Fruit fly (Drosophila melanogaster): ENCODE measurements around the gene Pink1.

Pink1 gene

DNA sequence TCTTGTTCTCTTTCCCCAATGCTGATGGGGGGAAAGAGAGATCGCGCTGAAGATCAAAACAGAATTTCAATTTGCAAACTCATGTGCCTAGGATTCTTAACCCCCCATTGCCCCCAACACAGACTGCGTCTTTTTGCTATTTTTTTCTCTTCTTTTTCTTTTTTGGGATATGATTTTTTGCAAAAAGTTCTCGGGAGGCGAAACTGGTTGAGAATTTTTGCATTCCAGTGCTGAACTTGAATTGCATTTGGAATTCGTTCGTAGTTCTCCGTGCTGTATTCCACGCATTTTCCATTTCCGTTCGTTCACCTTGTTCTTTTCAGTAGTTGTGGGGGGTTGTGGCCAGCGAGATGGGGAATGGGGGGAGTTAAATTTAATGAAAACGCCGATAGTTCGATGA is 24.5 kb downstream of the Pink1 start:
- TF ChIP-seq D1 (tag; optimal IDR thresholded peaks at IDR 0.05) (no peak), fd96Ca (GFP tag; IDR thresholded peaks at IDR 0.05) (peak; percentile 50; the same call in 1 of the 3 replicates), CG8159 (tag; optimal IDR thresholded peaks at IDR 0.05) (peak; percentile 54), CG34367 (tag; optimal IDR thresholded peaks at IDR 0.05) (peak; percentile 55), rn (GFP tag; IDR thresholded peaks at IDR 0.05) (no peak), CG14655 (GFP tag; optimal IDR thresholded peaks at IDR 0.05) (peak; percentile 64), CG8301 (tag; optimal IDR thresholded peaks at IDR 0.05) (peak; percentile 41), Snoo (tag; optimal IDR thresholded peaks at IDR 0.05) (no peak), CG4496 (GFP tag; IDR thresholded peaks at IDR 0.05) (peak; percentile 44; the same call in 1 of the 3 replicates), CG32121 (GFP tag; IDR thresholded peaks at IDR 0.05) (0 out of 2 replicates have a peak, but pooled peaks have one; percentile 21), Pif1A (GFP tag; optimal IDR thresholded peaks at IDR 0.05) (peak; percentile 27), CG15710 (tag; optimal IDR thresholded peaks at IDR 0.05) (peak; percentile 36), CG9948 (tag; optimal IDR thresholded peaks at IDR 0.05) (peak; percentile 50), CG12605 (GFP tag; IDR thresholded peaks at IDR 0.05) (peak; percentile 79), gl (tag; optimal IDR thresholded peaks at IDR 0.05) (peak; percentile 76), Ets98B (GFP tag; IDR thresholded peaks at IDR 0.05) (peak; percentile 35; the same call in 1 of the 2 replicates), Pif1B (GFP tag; optimal IDR thresholded peaks at IDR 0.05) (peak; percentile 18), CG10348 (GFP tag; IDR thresholded peaks at IDR 0.05) (no peak), CG13204 (GFP tag; optimal IDR thresholded peaks at IDR 0.05) (peak; percentile 54), EcR (GFP tag; optimal IDR thresholded peaks at IDR 0.05) (peak; percentile 94), CG17806 (tag; optimal IDR thresholded peaks at IDR 0.05) (peak; percentile 57)

DNA sequence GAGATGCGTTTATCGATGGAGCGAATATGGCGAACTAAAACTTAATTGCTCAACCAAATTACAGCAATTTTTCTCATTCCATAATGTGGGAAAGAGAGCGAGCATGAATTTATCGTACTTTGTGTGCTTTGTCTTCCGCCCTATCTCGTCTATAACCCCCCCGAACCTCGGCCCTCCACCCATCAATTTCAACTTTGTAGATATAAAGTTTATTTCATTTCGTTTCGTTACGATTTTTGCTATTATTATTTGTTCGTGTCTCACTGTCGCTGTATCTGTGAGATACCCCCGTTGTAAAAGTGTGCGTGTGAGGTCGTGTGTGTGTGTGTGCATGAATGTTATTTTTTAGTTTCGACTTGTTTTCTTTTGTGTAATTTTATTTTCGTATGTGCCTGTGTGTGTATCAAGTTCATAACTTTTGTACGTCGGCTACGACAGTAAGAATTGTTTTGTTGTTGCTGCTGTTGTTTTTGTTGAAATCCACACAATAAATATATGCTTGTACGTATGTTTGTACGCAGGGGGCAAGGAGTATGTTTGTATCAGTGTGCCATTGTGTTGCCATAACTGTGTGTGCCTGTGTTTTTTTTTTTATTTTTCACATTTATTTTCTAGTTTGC is 25.1 kb downstream of the Pink1 start:
- peak; percentile 31 for TF ChIP-seq EcR (GFP tag; optimal IDR thresholded peaks at IDR 0.05)
- TF ChIP-seq Snoo (tag; optimal IDR thresholded peaks at IDR 0.05): no peak
- TF ChIP-seq Pif1A (GFP tag; optimal IDR thresholded peaks at IDR 0.05): peak; percentile 11

DNA sequence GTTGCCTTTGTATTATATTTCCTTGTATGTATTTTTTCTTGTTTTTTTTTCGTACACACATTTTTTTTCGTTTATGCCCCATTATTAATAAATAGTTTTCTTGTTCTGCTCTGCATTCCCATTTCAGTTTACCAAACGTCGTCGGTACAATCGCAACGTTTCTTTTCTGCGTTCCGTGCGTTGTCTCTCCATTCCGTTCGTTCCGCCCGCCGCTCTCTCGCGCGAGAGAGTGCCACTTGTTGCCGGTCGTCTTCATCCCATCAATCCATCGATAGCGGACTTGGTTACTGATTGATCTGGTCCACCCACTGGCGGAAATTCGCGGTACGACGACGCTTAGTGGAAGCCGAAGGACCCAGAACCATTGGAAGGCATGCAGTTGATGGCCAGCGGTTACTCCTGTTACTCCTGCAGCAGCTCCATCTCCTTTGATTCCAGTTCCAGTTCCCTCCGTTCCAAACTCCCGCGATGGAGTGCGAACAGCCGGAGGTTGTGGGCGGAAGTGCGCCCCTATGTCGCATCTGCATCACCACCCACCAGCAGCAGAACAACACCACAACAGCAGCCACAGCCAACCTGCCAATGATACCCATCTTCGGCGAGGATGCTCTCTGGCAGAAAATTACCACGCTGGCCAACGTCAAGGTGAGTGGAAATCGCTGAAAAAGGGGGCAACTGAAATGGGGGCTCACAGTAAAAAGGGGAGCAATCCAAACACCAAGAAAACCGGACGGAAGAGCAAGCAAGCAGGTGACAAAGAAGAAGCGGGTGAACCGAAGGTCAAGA is 25.8 kb downstream of the Pink1 start:
- TF ChIP-seq Ets98B (GFP tag; IDR thresholded peaks at IDR 0.05): no peak
- TF ChIP-seq CG12605 (GFP tag; IDR thresholded peaks at IDR 0.05): peak; percentile 31
- TF ChIP-seq fd96Ca (GFP tag; IDR thresholded peaks at IDR 0.05): no peak
- no peak for TF ChIP-seq rn (GFP tag; IDR thresholded peaks at IDR 0.05)

DNA sequence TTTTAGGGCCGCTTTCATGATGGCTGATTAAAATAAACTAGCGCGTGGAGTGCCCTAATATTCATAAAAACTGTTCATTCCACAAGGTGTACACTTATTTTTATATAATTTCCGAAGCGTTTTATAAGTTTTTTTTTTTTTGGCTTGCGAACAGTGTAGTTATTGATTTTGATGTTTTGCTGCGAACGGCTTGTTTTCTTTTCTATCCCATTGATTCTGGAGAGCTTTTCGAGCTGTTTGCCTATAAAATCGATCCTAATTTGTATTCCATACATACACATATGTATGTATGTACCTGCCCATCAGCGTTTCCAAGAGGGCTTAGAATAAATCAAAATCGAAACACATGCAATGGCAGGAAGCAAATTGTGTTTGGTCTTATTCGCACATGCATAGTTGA is 26.7 kb downstream of the Pink1 start:
- no peak for TF ChIP-seq CG34367 (tag; optimal IDR thresholded peaks at IDR 0.05)
- no peak for TF ChIP-seq D1 (tag; optimal IDR thresholded peaks at IDR 0.05)
- TF ChIP-seq CG32121 (GFP tag; IDR thresholded peaks at IDR 0.05): no peak

DNA sequence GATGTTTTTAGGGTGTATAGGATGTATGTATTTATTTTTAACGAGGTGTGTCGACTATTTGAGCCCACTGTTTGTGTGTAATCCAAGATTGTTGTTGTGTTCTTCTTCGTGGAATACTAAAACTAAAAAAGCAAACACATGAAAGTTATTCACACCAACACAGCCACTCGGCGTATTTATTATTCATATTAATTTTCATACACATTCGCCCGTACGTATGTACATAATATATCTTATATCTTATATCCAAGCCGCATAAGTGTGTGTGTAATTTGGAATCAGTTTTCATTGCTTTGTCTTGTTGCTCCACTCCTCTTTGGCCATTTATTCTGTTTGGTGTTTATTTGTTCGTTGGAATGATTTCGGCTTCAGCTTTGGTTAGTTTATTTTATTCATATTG is 27.1 kb downstream of the Pink1 start:
- no peak for TF ChIP-seq CG4496 (GFP tag; IDR thresholded peaks at IDR 0.05)
- TF ChIP-seq gl (tag; optimal IDR thresholded peaks at IDR 0.05): no peak
- no peak for TF ChIP-seq D1 (tag; optimal IDR thresholded peaks at IDR 0.05)
- no peak for TF ChIP-seq CG17806 (tag; optimal IDR thresholded peaks at IDR 0.05)
- TF ChIP-seq CG32121 (GFP tag; IDR thresholded peaks at IDR 0.05): no peak
- no peak for TF ChIP-seq rn (GFP tag; IDR thresholded peaks at IDR 0.05)
- no peak for TF ChIP-seq fd96Ca (GFP tag; IDR thresholded peaks at IDR 0.05)
- no peak for TF ChIP-seq CG34367 (tag; optimal IDR thresholded peaks at IDR 0.05)
- TF ChIP-seq CG8301 (tag; optimal IDR thresholded peaks at IDR 0.05): no peak
- TF ChIP-seq CG14655 (GFP tag; optimal IDR thresholded peaks at IDR 0.05): no peak

DNA sequence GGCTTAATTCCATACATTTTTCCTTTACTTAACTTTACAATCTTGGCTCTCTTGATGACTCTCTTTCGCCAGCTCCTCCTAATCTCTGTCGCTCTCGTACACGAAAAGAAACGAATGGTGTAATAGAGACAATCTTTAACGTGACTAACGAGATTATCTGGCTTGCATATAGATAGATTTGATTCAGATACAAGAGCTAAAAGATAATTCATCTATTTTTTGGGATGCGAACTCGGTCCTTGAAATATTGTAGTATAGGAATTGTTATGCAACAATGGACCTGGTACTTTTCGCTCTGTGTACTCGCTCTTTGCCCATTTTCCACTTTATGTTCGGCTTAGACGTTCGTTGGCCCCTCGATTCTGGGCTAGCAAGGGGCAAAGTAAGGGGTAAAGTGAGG is 27.7 kb downstream of the Pink1 start:
- TF ChIP-seq D1 (tag; optimal IDR thresholded peaks at IDR 0.05): peak; percentile 32
- TF ChIP-seq CG12605 (GFP tag; IDR thresholded peaks at IDR 0.05): peak; percentile 86
- peak; percentile 62 for TF ChIP-seq gl (tag; optimal IDR thresholded peaks at IDR 0.05)
- TF ChIP-seq rn (GFP tag; IDR thresholded peaks at IDR 0.05): peak; percentile 57; the same call in 1 of the 2 replicates
- peak; percentile 92 for TF ChIP-seq Ets98B (GFP tag; IDR thresholded peaks at IDR 0.05)
- peak; percentile 69 for TF ChIP-seq CG15710 (tag; optimal IDR thresholded peaks at IDR 0.05)
- peak; percentile 93 for TF ChIP-seq CG4496 (GFP tag; IDR thresholded peaks at IDR 0.05)
- peak; percentile 94 for TF ChIP-seq fd96Ca (GFP tag; IDR thresholded peaks at IDR 0.05)
- peak; percentile 81 for TF ChIP-seq CG9948 (tag; optimal IDR thresholded peaks at IDR 0.05)
- peak; percentile 84 for TF ChIP-seq EcR (GFP tag; optimal IDR thresholded peaks at IDR 0.05)
- peak; percentile 94 for TF ChIP-seq CG32121 (GFP tag; IDR thresholded peaks at IDR 0.05)
- 0 out of 2 replicates have a peak, but pooled peaks have one; percentile 23 for TF ChIP-seq CG10348 (GFP tag; IDR thresholded peaks at IDR 0.05)
- TF ChIP-seq Pif1B (GFP tag; optimal IDR thresholded peaks at IDR 0.05): peak; percentile 87
- TF ChIP-seq CG17806 (tag; optimal IDR thresholded peaks at IDR 0.05): peak; percentile 83
- TF ChIP-seq CG13204 (GFP tag; optimal IDR thresholded peaks at IDR 0.05): no peak
- TF ChIP-seq Snoo (tag; optimal IDR thresholded peaks at IDR 0.05): peak; percentile 56
- TF ChIP-seq Pif1A (GFP tag; optimal IDR thresholded peaks at IDR 0.05): peak; percentile 88
- peak; percentile 76 for TF ChIP-seq CG8159 (tag; optimal IDR thresholded peaks at IDR 0.05)
- TF ChIP-seq CG34367 (tag; optimal IDR thresholded peaks at IDR 0.05): peak; percentile 64
- peak; percentile 94 for TF ChIP-seq CG14655 (GFP tag; optimal IDR thresholded peaks at IDR 0.05)
- TF ChIP-seq CG8301 (tag; optimal IDR thresholded peaks at IDR 0.05): peak; percentile 94
